Fruit fly (Drosophila melanogaster) whole organism, embryonic: ENCODE measurements around the gene rogdi.

ENCODE experiments used
- Antp ChIP-seq: fragments of 200-800 bp; sonication (Bioruptor generic); optimal IDR thresholded peaks from 3 replicates; lab custom pipeline; 2016; ENCODE audit warnings: missing biosample characterization, missing genetic modification characterization
- Asciz ChIP-seq: fragments of 200-800 bp; sonication (Bioruptor generic); optimal IDR thresholded peaks from 2 replicates; lab custom pipeline; 2017; ENCODE audit warnings: missing biosample characterization, mild to moderate bottlenecking, missing genetic modification characterization, missing genetic modification reagents
- CG10209 ChIP-seq: fragments of 200-800 bp; sonication (Bioruptor generic); optimal IDR thresholded peaks from 3 replicates; lab custom pipeline; 2017; ENCODE audit warnings: missing biosample characterization, mild to moderate bottlenecking, missing genetic modification characterization, missing genetic modification reagents
- CG10462 ChIP-seq: fragments of 200-800 bp; sonication (Bioruptor generic); optimal IDR thresholded peaks from 2 replicates; lab custom pipeline; 2016; ENCODE audit warnings: missing biosample characterization, missing genetic modification characterization
- CG10565 ChIP-seq: fragments of 200-800 bp; sonication (Bioruptor generic); optimal IDR thresholded peaks from 3 replicates; lab custom pipeline; 2016; ENCODE audit warnings: missing biosample characterization, mild to moderate bottlenecking, missing genetic modification characterization
- CG11247 ChIP-seq: fragments of 200-800 bp; sonication (Bioruptor generic); IDR thresholded peaks from 2 replicates; pipeline ENCODE4 v1.3.6; 2022; ENCODE audit warnings: missing biosample characterization, missing genetic modification characterization
- CG13296 ChIP-seq: fragments of 200-800 bp; sonication (Bioruptor generic); optimal IDR thresholded peaks from 3 replicates; lab custom pipeline; 2018; ENCODE audit warnings: missing biosample characterization, mild to moderate bottlenecking, missing genetic modification characterization
- CG14441 ChIP-seq: fragments of 200-800 bp; sonication (Bioruptor generic); IDR thresholded peaks from 2 replicates; pipeline ENCODE4 v1.3.6; 2022; ENCODE audit warnings: missing biosample characterization, missing genetic modification characterization
- CG15073 ChIP-seq: fragments of 200-800 bp; sonication (Bioruptor generic); optimal IDR thresholded peaks from 2 replicates; lab custom pipeline; 2016; ENCODE audit warnings: missing biosample characterization, missing genetic modification characterization
- CG16813 ChIP-seq: fragments of 200-800 bp; sonication (Bioruptor generic); IDR thresholded peaks from 3 replicates; pipeline ENCODE4 v1.3.6; 2022; ENCODE audit warnings: missing biosample characterization, missing genetic modification characterization; ENCODE audit not compliant: partially characterized antibody
- CG17912 ChIP-seq: fragments of 200-800 bp; sonication (Bioruptor generic); optimal IDR thresholded peaks from 2 replicates; lab custom pipeline; 2018; ENCODE audit warnings: missing biosample characterization, mild to moderate bottlenecking, missing genetic modification characterization
- CG18011 ChIP-seq: fragments of 200-800 bp; sonication (Bioruptor generic); optimal IDR thresholded peaks from 2 replicates; lab custom pipeline; 2017; ENCODE audit warnings: missing biosample characterization, missing genetic modification characterization, mild to moderate bottlenecking, moderate library complexity, missing genotype
- CG18599 ChIP-seq: fragments of 200-800 bp; sonication (Bioruptor generic); optimal IDR thresholded peaks from 3 replicates; lab custom pipeline; 2017; ENCODE audit warnings: missing biosample characterization, missing genetic modification characterization, mild to moderate bottlenecking, moderate library complexity, missing genetic modification reagents
- CG8290 ChIP-seq, 3 experiments: fragments of 200-800 bp; sonication (Bioruptor generic); optimal IDR thresholded peaks; 2 replicates each; lab custom pipeline; 2016 to 2019; ENCODE audit warnings: missing biosample characterization in 3 of 3, missing genetic modification characterization in 3 of 3, mild to moderate bottlenecking in 2 of 3, moderate library complexity in 1 of 3
- CG8388 ChIP-seq: fragments of 200-800 bp; sonication (Bioruptor generic); optimal IDR thresholded peaks from 2 replicates; lab custom pipeline; 2019; ENCODE audit warnings: missing biosample characterization, mild to moderate bottlenecking, missing genetic modification characterization, moderate library complexity
- CG9215 ChIP-seq: fragments of 200-800 bp; sonication (Bioruptor generic); IDR thresholded peaks from 2 replicates; pipeline ENCODE4 v1.3.6; 2022; ENCODE audit warnings: missing biosample characterization, missing genetic modification characterization
- CG9437 ChIP-seq: fragments of 200-800 bp; sonication (Bioruptor generic); optimal IDR thresholded peaks from 2 replicates; lab custom pipeline; 2018; ENCODE audit warnings: missing biosample characterization, mild to moderate bottlenecking, missing genetic modification characterization
- CG9932 ChIP-seq: fragments of 200-800 bp; sonication (Bioruptor generic); IDR thresholded peaks from 2 replicates; pipeline ENCODE4 v1.3.6; 2022; ENCODE audit warnings: missing biosample characterization, missing genetic modification characterization
- CHES-1-like ChIP-seq: fragments of 200-800 bp; sonication (Bioruptor generic); optimal IDR thresholded peaks from 2 replicates; lab custom pipeline; 2016; ENCODE audit warnings: missing biosample characterization, missing genetic modification characterization
- Hmx ChIP-seq: fragments of 200-800 bp; sonication (Bioruptor generic); optimal IDR thresholded peaks from 2 replicates; lab custom pipeline; 2016; ENCODE audit warnings: missing biosample characterization, missing genetic modification characterization
- Hr78 ChIP-seq, 2 experiments: fragments of 200-800 bp in 1 of 2; fragments of >200 bp in 1 of 2; sonication (Bioruptor generic) in 1 of 2; optimal IDR thresholded peaks; 2 replicates each; lab custom pipeline; 2017 to 2019; ENCODE audit warnings: missing biosample characterization in 2 of 2, missing genetic modification characterization in 2 of 2, mild to moderate bottlenecking in 1 of 2, moderate library complexity in 1 of 2
- NC2β ChIP-seq: fragments of 200-800 bp; sonication (Bioruptor generic); optimal IDR thresholded peaks from 2 replicates; lab custom pipeline; 2016; ENCODE audit warnings: missing biosample characterization, missing genetic modification characterization
- Oaz ChIP-seq: fragments of 200-800 bp; sonication (Bioruptor generic); IDR thresholded peaks from 2 replicates; pipeline ENCODE4 v1.3.6; 2022; ENCODE audit warnings: missing biosample characterization, missing genetic modification characterization
- Oli ChIP-seq: fragments of 200-800 bp; sonication (Bioruptor generic); optimal IDR thresholded peaks from 2 replicates; lab custom pipeline; 2018; ENCODE audit warnings: missing biosample characterization, mild to moderate bottlenecking, missing genetic modification characterization, moderate library complexity
- Six4 ChIP-seq: fragments of 200-800 bp; sonication (Bioruptor generic); optimal IDR thresholded peaks from 2 replicates; lab custom pipeline; 2016; ENCODE audit warnings: missing biosample characterization, missing genetic modification characterization
- Sox100B ChIP-seq: fragments of 200-800 bp; sonication (Bioruptor generic); optimal IDR thresholded peaks from 3 replicates; lab custom pipeline; 2018; ENCODE audit warnings: missing biosample characterization, mild to moderate bottlenecking, missing genetic modification characterization
- Tbp ChIP-seq: fragments of >200 bp; optimal IDR thresholded peaks from 2 replicates; lab custom pipeline; 2018; ENCODE audit warnings: missing biosample characterization, missing genetic modification characterization
- Trl ChIP-seq, 3 experiments: fragments of >200 bp in 2 of 3; fragments of 200-800 bp in 1 of 3; sonication (Bioruptor generic) in 1 of 3; optimal IDR thresholded peaks; 2 replicates in 1 of 3; 3 replicates in 2 of 3; lab custom pipeline; 2016 to 2017; ENCODE audit warnings: missing biosample characterization in 1 of 3, missing genetic modification characterization in 1 of 3
- ac ChIP-seq: fragments of 200-800 bp; sonication (Bioruptor generic); optimal IDR thresholded peaks from 3 replicates; lab custom pipeline; 2017; ENCODE audit warnings: missing biosample characterization, mild to moderate bottlenecking, missing genetic modification characterization
- ap ChIP-seq: fragments of 200-800 bp; sonication (Bioruptor generic); IDR thresholded peaks from 2 replicates; pipeline ENCODE4 v1.3.6; 2022; ENCODE audit warnings: missing biosample characterization, missing genetic modification characterization
- btn ChIP-seq: fragments of 200-800 bp; sonication (Bioruptor generic); optimal IDR thresholded peaks from 2 replicates; lab custom pipeline; 2016; ENCODE audit warnings: missing biosample characterization, missing genetic modification characterization
- chm ChIP-seq: fragments of 200-800 bp; sonication (Bioruptor generic); IDR thresholded peaks from 2 replicates; pipeline ENCODE4 v1.3.6; 2022; ENCODE audit warnings: missing biosample characterization, missing genetic modification characterization
- danr ChIP-seq: fragments of 200-800 bp; sonication (Bioruptor generic); IDR thresholded peaks from 2 replicates; pipeline ENCODE4 v1.3.6; 2022; ENCODE audit warnings: missing biosample characterization, missing genetic modification characterization
- dm ChIP-seq: fragments of 200-800 bp; sonication (Bioruptor generic); optimal IDR thresholded peaks from 3 replicates; lab custom pipeline; 2016; ENCODE audit warnings: missing biosample characterization, missing genetic modification characterization
- dpn ChIP-seq, 2 experiments: fragments of 200-800 bp; sonication (Bioruptor generic); optimal IDR thresholded peaks; 3 replicates each; lab custom pipeline; 2016; ENCODE audit warnings: missing biosample characterization in 2 of 2, missing genetic modification characterization in 2 of 2
- fd102C ChIP-seq: fragments of 200-800 bp; sonication (Bioruptor generic); optimal IDR thresholded peaks from 2 replicates; lab custom pipeline; 2018; ENCODE audit warnings: missing biosample characterization, mild to moderate bottlenecking, missing genetic modification characterization, moderate library complexity
- hb ChIP-seq: fragments of 200-800 bp; sonication (Bioruptor generic); IDR thresholded peaks from 3 replicates; pipeline ENCODE4 v1.3.6; 2022; ENCODE audit warnings: missing biosample characterization, missing genetic modification characterization; ENCODE audit not compliant: partially characterized antibody
- ind ChIP-seq: fragments of 200-800 bp; sonication (Bioruptor generic); optimal IDR thresholded peaks from 3 replicates; lab custom pipeline; 2016; ENCODE audit warnings: missing biosample characterization, missing genetic modification characterization
- mam ChIP-seq: fragments of 200-800 bp; sonication (Bioruptor generic); optimal IDR thresholded peaks from 3 replicates; lab custom pipeline; 2016; ENCODE audit warnings: missing biosample characterization, missing genetic modification characterization
- onecut ChIP-seq: fragments of 200-800 bp; sonication (Bioruptor generic); IDR thresholded peaks from 2 replicates; pipeline ENCODE4 v1.3.6; 2022; ENCODE audit warnings: missing biosample characterization, missing genetic modification characterization
- phol ChIP-seq: fragments of 200-800 bp; sonication (Bioruptor generic); optimal IDR thresholded peaks from 3 replicates; lab custom pipeline; 2018; ENCODE audit warnings: missing biosample characterization, mild to moderate bottlenecking, missing genetic modification characterization, moderate library complexity
- slou ChIP-seq: fragments of 200-800 bp; sonication (Bioruptor generic); optimal IDR thresholded peaks from 3 replicates; lab custom pipeline; 2016; ENCODE audit warnings: missing biosample characterization, missing genetic modification characterization
- sr ChIP-seq: fragments of 200-800 bp; sonication (Bioruptor generic); IDR thresholded peaks from 3 replicates; pipeline ENCODE4 v1.3.6; 2022; ENCODE audit warnings: missing biosample characterization, missing genetic modification characterization
- sug ChIP-seq: fragments of 200-800 bp; optimal IDR thresholded peaks from 2 replicates; lab custom pipeline; 2019; ENCODE audit warnings: missing biosample characterization, mild to moderate bottlenecking, missing genetic modification characterization, moderate library complexity
- ttk ChIP-seq: fragments of 200-800 bp; sonication (Bioruptor generic); IDR thresholded peaks from 2 replicates; pipeline ENCODE4 v2.1.2; 2022; ENCODE audit warnings: missing biosample characterization, missing genetic modification characterization
- unpg ChIP-seq: fragments of 200-800 bp; sonication (Bioruptor generic); optimal IDR thresholded peaks from 3 replicates; lab custom pipeline; 2018; ENCODE audit warnings: missing biosample characterization, mild to moderate bottlenecking, missing genetic modification characterization, moderate library complexity
- zfh2 ChIP-seq: fragments of 200-800 bp; sonication (Bioruptor generic); optimal IDR thresholded peaks from 2 replicates; lab custom pipeline; 2016; ENCODE audit warnings: missing biosample characterization, missing genetic modification characterization

Gene rogdi

dm6 chr3L:17008911-17009364 lies 40.4 kb upstream of the rogdi start (continued):
- 0 out of 2 replicates have a peak, but pooled peaks have one; percentile 31 for TF ChIP-seq CG11247 (GFP tag; lab: Robert Waterston, UW)
- TF ChIP-seq CG10565 (GFP tag; lab: Kevin White, UChicago) = no peak
- TF ChIP-seq ttk (GFP tag; lab: Robert Waterston, UW) = no peak
- no peak for TF ChIP-seq CG15073 (GFP tag; lab: Kevin White, UChicago)
- peak; percentile 37; the same call in 1 of the 2 replicates for TF ChIP-seq CG9932 (GFP tag; lab: Robert Waterston, UW)
- TF ChIP-seq chm = no peak
- TF ChIP-seq Trl (optimal IDR thresholded peaks at IDR 0.05; lab: Kevin White, UChicago) = no peak
- TF ChIP-seq Trl (GFP tag; optimal IDR thresholded peaks at IDR 0.05; lab: Kevin White, UChicago) = no peak
- peak; percentile 40; the same call in 1 of the 2 replicates for TF ChIP-seq CG14441
- TF ChIP-seq Antp (GFP tag; lab: Kevin White, UChicago) = no peak
- no peak for TF ChIP-seq CG10209 (GFP tag; lab: Kevin White, UChicago)
- no peak for TF ChIP-seq ind (GFP tag; lab: Kevin White, UChicago)
- TF ChIP-seq fd102C (GFP tag; lab: Kevin White, UChicago) = no peak
- TF ChIP-seq sug (tag; lab: Kevin White, UChicago) = peak; percentile 78
- TF ChIP-seq hb (GFP tag; lab: Robert Waterston, UW) = no peak
- no peak for TF ChIP-seq Oaz (GFP tag; lab: Robert Waterston, UW)
- no peak for TF ChIP-seq zfh2
- TF ChIP-seq onecut (GFP tag; lab: Robert Waterston, UW) = no peak
- TF ChIP-seq CG18011 (GFP tag; lab: Kevin White, UChicago) = no peak

dm6 chr3L:17009715-17010491 lies 39.4 kb upstream of the rogdi start:
- TF ChIP-seq CHES-1-like = no peak
- no peak for TF ChIP-seq NC2β (GFP tag; lab: Kevin White, UChicago)
- peak in 1 of 2 experiments; percentile 81 for TF ChIP-seq Hr78 (GFP tag; optimal IDR thresholded peaks at IDR 0.05; lab: Kevin White, UChicago)
- peak; percentile 32 for TF ChIP-seq Asciz
- peak; percentile 20 for TF ChIP-seq phol (tag; lab: Kevin White, UChicago)
- TF ChIP-seq sr = peak; percentile 95
- TF ChIP-seq Sox100B = peak; percentile 41
- peak; percentile 60 for TF ChIP-seq CG18599 (GFP tag; lab: Kevin White, UChicago)
- TF ChIP-seq Oli (tag; lab: Kevin White, UChicago) = peak; percentile 41
- peak; percentile 52 for TF ChIP-seq mam
- TF ChIP-seq CG13296 (GFP tag; lab: Kevin White, UChicago) = peak; percentile 62
- TF ChIP-seq CG9215 (GFP tag; lab: Robert Waterston, UW) = no peak
- TF ChIP-seq CG10462 (GFP tag; lab: Kevin White, UChicago) = peak; percentile 22
- TF ChIP-seq btn (GFP tag; lab: Kevin White, UChicago) = no peak
- TF ChIP-seq slou (GFP tag; lab: Kevin White, UChicago) = no peak
- peak; percentile 42; the same call in 1 of the 2 replicates for TF ChIP-seq chm
- TF ChIP-seq CG8290 (GFP tag; optimal IDR thresholded peaks at IDR 0.05; lab: Kevin White, UChicago) = peak; percentile 39
- peak; percentile 10 to 87 for TF ChIP-seq CG8290 (tag; optimal IDR thresholded peaks at IDR 0.05; lab: Kevin White, UChicago)
- no peak for TF ChIP-seq CG8388 (GFP tag; lab: Kevin White, UChicago)
- no peak for TF ChIP-seq ap (GFP tag; lab: Robert Waterston, UW)
- TF ChIP-seq Hmx (GFP tag; lab: Kevin White, UChicago) = no peak
- TF ChIP-seq CG16813 (GFP tag; lab: Robert Waterston, UW) = no peak
- TF ChIP-seq CG9437 (GFP tag; lab: Kevin White, UChicago) = no peak
- peak; percentile 25 for TF ChIP-seq unpg (GFP tag; lab: Kevin White, UChicago)
- peak in 1 of 2 experiments; percentile 27 for TF ChIP-seq dpn (GFP tag; optimal IDR thresholded peaks at IDR 0.05; lab: Kevin White, UChicago)
- no peak for TF ChIP-seq dm (GFP tag; lab: Kevin White, UChicago)
- no peak for TF ChIP-seq Tbp (GFP tag; lab: Kevin White, UChicago)
- no peak for TF ChIP-seq ac (GFP tag; lab: Kevin White, UChicago)
- TF ChIP-seq danr (GFP tag; lab: Robert Waterston, UW) = no peak
- TF ChIP-seq Six4 (GFP tag; lab: Kevin White, UChicago) = no peak
- TF ChIP-seq CG17912 (GFP tag; lab: Kevin White, UChicago) = no peak
